Worm (Caenorhabditis elegans) whole organism, early embryonic: ENCODE measurements around the gene srh-115.

Source experiments
- aly-1 ChIP-seq: sonication (generic microtip); optimal IDR thresholded peaks from 2 replicates; lab custom pipeline; 2016; ENCODE audit warnings: missing genetic modification characterization, missing compliant biosample characterization
- ama-1 ChIP-seq: fragments of 150-350 bp; optimal IDR thresholded peaks from 2 replicates; lab custom pipeline; 2014
- ceh-36 ChIP-seq: sonication (generic microtip); optimal IDR thresholded peaks from 2 replicates; lab custom pipeline; 2016; ENCODE audit warnings: missing genetic modification characterization, inconsistent platforms, missing compliant biosample characterization
- flt-1 ChIP-seq: fragments of 200-800 bp; sonication (Bioruptor generic); IDR thresholded peaks from 2 replicates; pipeline ENCODE4 v1.3.6; 2022; ENCODE audit warnings: missing genetic modification characterization, missing compliant biosample characterization
- sea-1 ChIP-seq: fragments of 200-800 bp; sonication (Bioruptor generic); conservative IDR thresholded peaks from 2 replicates; pipeline ENCODE4 v1.3.6; 2022; ENCODE audit warnings: missing genetic modification characterization, missing compliant biosample characterization
- tra-4 ChIP-seq: sonication (generic microtip); optimal IDR thresholded peaks from 2 replicates; lab custom pipeline; 2017; ENCODE audit warnings: missing genetic modification characterization, missing compliant biosample characterization

DNA sequence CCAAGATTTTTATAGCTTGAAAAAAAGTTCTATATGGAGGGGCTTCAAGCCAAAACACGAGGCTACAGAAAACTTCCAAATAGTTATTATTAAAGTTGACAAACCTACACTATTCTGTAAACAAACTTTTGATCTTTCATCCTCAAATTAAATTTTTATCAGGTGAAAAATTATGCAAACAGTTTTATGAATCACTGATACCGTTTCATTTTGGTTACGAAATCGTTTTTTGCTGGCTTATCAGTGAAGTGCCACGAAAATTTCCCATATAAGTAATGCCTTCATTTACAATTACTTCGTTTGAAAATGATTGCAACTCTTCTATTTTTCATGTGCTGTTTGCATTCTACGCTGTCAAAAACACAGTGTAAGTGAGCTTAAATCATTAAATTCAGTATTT lies 16.8 kb upstream of the srh-115 start, which contains the start of gene T19C9.8:
- TF ChIP-seq sea-1 (GFP tag; lab: Robert Waterston, UW) (no peak), flt-1 (no peak), aly-1 (no peak), tra-4 (tag; lab: Kevin White, UChicago) (no peak), ama-1 (lab: Kevin White, UChicago) (no peak), ceh-36 (no peak)
